Fruit fly (Drosophila melanogaster): ENCODE measurements around the gene CG11122.

DNA sequence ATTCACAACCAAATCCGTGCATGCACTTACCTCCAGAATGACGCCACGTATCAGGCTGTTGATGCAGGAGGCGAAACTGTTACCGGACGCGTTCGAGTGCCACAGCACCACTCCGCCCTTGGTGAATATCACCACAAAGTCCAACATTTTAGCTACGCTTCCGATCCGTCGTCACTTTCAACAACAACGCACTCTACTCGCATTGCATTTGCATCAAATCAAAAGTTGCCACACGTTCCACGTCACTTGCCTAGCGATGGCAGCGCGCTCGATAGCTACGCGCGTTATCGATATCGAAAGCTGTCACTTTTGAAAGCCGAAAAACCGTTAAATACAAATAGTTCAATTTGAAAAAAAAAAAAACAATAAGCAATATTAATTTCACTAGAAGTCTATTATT is 4.3 kb upstream of the CG11122 start, which contains the start of gene SrpRalpha:
- TF ChIP-seq salm (tag; optimal IDR thresholded peaks at IDR 0.05): no peak
- TF ChIP-seq Oaz (GFP tag; IDR thresholded peaks at IDR 0.05): no peak
- TF ChIP-seq CG8290 (GFP tag; optimal IDR thresholded peaks at IDR 0.05): no peak
- TF ChIP-seq CG8290 (tag; optimal IDR thresholded peaks at IDR 0.05): no peak

Data from whole organism, embryonic.